Worm (Caenorhabditis elegans) whole organism, L3 larva: ENCODE measurements around the gene zim-2.

ENCODE experiments used
- nhr-28 ChIP-seq: fragments of 150-350 bp; optimal IDR thresholded peaks from 2 replicates; lab custom pipeline; 2014; ENCODE audit warnings: missing biosample characterization, missing genetic modification characterization
- ztf-4 ChIP-seq: fragments of 150-350 bp; optimal IDR thresholded peaks from 2 replicates; lab custom pipeline; 2014; ENCODE audit warnings: missing biosample characterization, missing genetic modification characterization

DNA sequence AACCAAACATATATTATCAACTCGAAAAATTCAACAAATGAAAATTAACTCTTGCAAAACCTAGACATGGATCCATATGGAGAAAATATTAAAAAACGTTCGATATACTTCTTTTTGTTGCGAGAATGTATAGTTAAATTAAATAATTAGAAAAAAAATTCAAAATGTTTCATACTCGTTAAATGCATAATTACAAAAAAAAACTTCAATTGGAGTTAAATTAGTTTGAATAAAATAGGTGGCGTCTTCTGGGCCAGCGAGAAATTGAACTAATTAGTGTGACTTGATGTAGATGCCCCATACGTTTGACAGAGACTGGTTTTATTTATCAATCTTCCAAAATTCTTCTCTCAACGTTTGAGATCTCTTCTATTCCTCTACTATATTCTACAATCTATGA, 23.3 kb downstream of the zim-2 start, which contains the start of gene lgc-43:
- no peak for TF ChIP-seq ztf-4
- no peak for TF ChIP-seq nhr-28 (tag; lab: Kevin White, UChicago)
